Worm (Caenorhabditis elegans) whole organism, L3 larva: ENCODE results near the gene lrx-1.

Experiments
- R02D3.7 ChIP-seq: fragments of 150-350 bp; optimal IDR thresholded peaks from 2 replicates; lab custom pipeline; 2014; ENCODE audit warnings: missing biosample characterization, missing genetic modification characterization
- ama-1 ChIP-seq: fragments of 150-350 bp; optimal IDR thresholded peaks from 2 replicates; lab custom pipeline; 2018
- ceh-16 ChIP-seq: sonication (generic microtip); optimal IDR thresholded peaks from 2 replicates; lab custom pipeline; 2017; ENCODE audit warnings: missing biosample characterization, missing genetic modification characterization
- ceh-28 ChIP-seq: fragments of 150-350 bp; optimal IDR thresholded peaks from 2 replicates; lab custom pipeline; 2014; ENCODE audit warnings: missing biosample characterization, missing genetic modification reagents, missing genetic modification characterization
- ceh-82 ChIP-seq: fragments of 150-350 bp; optimal IDR thresholded peaks from 2 replicates; lab custom pipeline; 2014; ENCODE audit warnings: missing biosample characterization, missing genetic modification characterization
- ceh-9 ChIP-seq: sonication (generic microtip); optimal IDR thresholded peaks from 2 replicates; lab custom pipeline; 2018; ENCODE audit warnings: missing biosample characterization, missing genetic modification characterization
- egl-27 ChIP-seq: sonication (generic microtip); optimal IDR thresholded peaks from 4 replicates; lab custom pipeline; 2017; ENCODE audit warnings: missing biosample characterization, missing genetic modification reagents, missing genetic modification characterization
- egl-5 ChIP-seq: fragments of 150-350 bp; optimal IDR thresholded peaks from 2 replicates; lab custom pipeline; 2017; ENCODE audit warnings: missing biosample characterization, missing genetic modification reagents, missing genetic modification characterization, inconsistent platforms
- elt-1 ChIP-seq: fragments of 150-350 bp; optimal IDR thresholded peaks from 2 replicates; lab custom pipeline; 2014; ENCODE audit warnings: missing biosample characterization, missing genetic modification characterization
- elt-2 ChIP-seq: sonication (generic microtip); optimal IDR thresholded peaks from 2 replicates; lab custom pipeline; 2016; ENCODE audit warnings: missing genetic modification reagents, mild to moderate bottlenecking, missing genetic modification characterization, missing compliant biosample characterization
- elt-3 ChIP-seq, 3 experiments: fragments of 150-350 bp in 1 of 3; sonication (generic microtip) in 2 of 3; optimal IDR thresholded peaks; 2 replicates in 2 of 3; 4 replicates in 1 of 3; lab custom pipeline; 2014 to 2017; ENCODE audit warnings: missing biosample characterization in 3 of 3, missing genetic modification characterization in 3 of 3
- jun-1 ChIP-seq: fragments of 150-350 bp; optimal IDR thresholded peaks from 2 replicates; lab custom pipeline; 2014; ENCODE audit warnings: missing biosample characterization, missing genetic modification reagents, missing genetic modification characterization
- lin-39 ChIP-seq: fragments of 150-350 bp; optimal IDR thresholded peaks from 2 replicates; lab custom pipeline; 2018; ENCODE audit warnings: missing biosample characterization, missing genetic modification reagents, missing genetic modification characterization
- lsy-12 ChIP-seq: sonication (generic microtip); optimal IDR thresholded peaks from 2 replicates; lab custom pipeline; 2016; ENCODE audit warnings: mild to moderate bottlenecking, missing genetic modification characterization, missing compliant biosample characterization
- mdl-1 ChIP-seq: fragments of 150-350 bp; optimal IDR thresholded peaks from 2 replicates; lab custom pipeline; 2014; ENCODE audit warnings: missing biosample characterization, missing genetic modification characterization
- mml-1 ChIP-seq: fragments of 150-350 bp; sonication (generic microtip); optimal IDR thresholded peaks from 3 replicates; lab custom pipeline; 2014; ENCODE audit warnings: missing biosample characterization, missing genetic modification characterization
- nfya-1 ChIP-seq: sonication (generic microtip); optimal IDR thresholded peaks from 2 replicates; lab custom pipeline; 2017; ENCODE audit warnings: missing genetic modification characterization, mild to moderate bottlenecking, missing compliant biosample characterization, antibody characterized with exemption, moderate library complexity; ENCODE audit not compliant: insufficient read depth
- nhr-11 ChIP-seq: fragments of 150-350 bp; optimal IDR thresholded peaks from 2 replicates; lab custom pipeline; 2014; ENCODE audit warnings: missing biosample characterization, missing genetic modification characterization
- nhr-12 ChIP-seq: fragments of 150-350 bp; optimal IDR thresholded peaks from 2 replicates; lab custom pipeline; 2014; ENCODE audit warnings: missing biosample characterization, missing genetic modification characterization
- nhr-23 ChIP-seq: fragments of 150-350 bp; optimal IDR thresholded peaks from 2 replicates; lab custom pipeline; 2014; ENCODE audit warnings: missing biosample characterization, missing genetic modification reagents, missing genetic modification characterization
- nhr-237 ChIP-seq: fragments of 150-350 bp; optimal IDR thresholded peaks from 2 replicates; lab custom pipeline; 2014; ENCODE audit warnings: missing biosample characterization, missing genetic modification characterization
- nhr-25 ChIP-seq: sonication (generic microtip); optimal IDR thresholded peaks from 2 replicates; lab custom pipeline; 2017; ENCODE audit warnings: missing biosample characterization, missing genetic modification characterization
- nhr-28 ChIP-seq: fragments of 150-350 bp; optimal IDR thresholded peaks from 2 replicates; lab custom pipeline; 2014; ENCODE audit warnings: missing biosample characterization, missing genetic modification characterization
- nhr-43 ChIP-seq: sonication (generic microtip); optimal IDR thresholded peaks from 2 replicates; lab custom pipeline; 2016; ENCODE audit warnings: mild to moderate bottlenecking, missing genetic modification characterization, missing compliant biosample characterization; ENCODE audit not compliant: poor library complexity, severe bottlenecking
- nhr-76 ChIP-seq: fragments of 150-350 bp; sonication (generic microtip); optimal IDR thresholded peaks from 5 replicates; lab custom pipeline; 2014; ENCODE audit warnings: missing biosample characterization, missing genetic modification characterization
- pha-4 ChIP-seq: fragments of 150-350 bp; optimal IDR thresholded peaks from 2 replicates; lab custom pipeline; 2014; ENCODE audit warnings: missing biosample characterization, missing genetic modification reagents, missing genetic modification characterization
- pqm-1 ChIP-seq: fragments of 150-350 bp; optimal IDR thresholded peaks from 2 replicates; lab custom pipeline; 2017; ENCODE audit warnings: missing biosample characterization, missing genetic modification characterization, inconsistent platforms
- sea-2 ChIP-seq: fragments of 150-350 bp; sonication (generic microtip); optimal IDR thresholded peaks from 4 replicates; lab custom pipeline; 2014; ENCODE audit warnings: missing biosample characterization, missing genetic modification reagents, missing genetic modification characterization
- snpc-4 ChIP-seq: fragments of 150-350 bp; optimal IDR thresholded peaks from 2 replicates; lab custom pipeline; 2014; ENCODE audit warnings: missing biosample characterization, missing genetic modification characterization
- unc-39 ChIP-seq: sonication (generic microtip); optimal IDR thresholded peaks from 4 replicates; lab custom pipeline; 2017; ENCODE audit warnings: missing biosample characterization, missing genetic modification characterization
- unc-62 ChIP-seq: fragments of 150-350 bp; sonication (generic microtip); optimal IDR thresholded peaks from 4 replicates; lab custom pipeline; 2014; ENCODE audit warnings: missing biosample characterization, missing genetic modification reagents, missing genetic modification characterization
- zag-1 ChIP-seq: fragments of 150-350 bp; optimal IDR thresholded peaks from 2 replicates; lab custom pipeline; 2014; ENCODE audit warnings: missing biosample characterization, missing genetic modification characterization
- ztf-11 ChIP-seq: fragments of 150-350 bp; optimal IDR thresholded peaks from 2 replicates; lab custom pipeline; 2014; ENCODE audit warnings: missing biosample characterization, missing genetic modification characterization
- ztf-4 ChIP-seq: fragments of 150-350 bp; optimal IDR thresholded peaks from 2 replicates; lab custom pipeline; 2014; ENCODE audit warnings: missing biosample characterization, missing genetic modification characterization

lrx-1 gene

DNA sequence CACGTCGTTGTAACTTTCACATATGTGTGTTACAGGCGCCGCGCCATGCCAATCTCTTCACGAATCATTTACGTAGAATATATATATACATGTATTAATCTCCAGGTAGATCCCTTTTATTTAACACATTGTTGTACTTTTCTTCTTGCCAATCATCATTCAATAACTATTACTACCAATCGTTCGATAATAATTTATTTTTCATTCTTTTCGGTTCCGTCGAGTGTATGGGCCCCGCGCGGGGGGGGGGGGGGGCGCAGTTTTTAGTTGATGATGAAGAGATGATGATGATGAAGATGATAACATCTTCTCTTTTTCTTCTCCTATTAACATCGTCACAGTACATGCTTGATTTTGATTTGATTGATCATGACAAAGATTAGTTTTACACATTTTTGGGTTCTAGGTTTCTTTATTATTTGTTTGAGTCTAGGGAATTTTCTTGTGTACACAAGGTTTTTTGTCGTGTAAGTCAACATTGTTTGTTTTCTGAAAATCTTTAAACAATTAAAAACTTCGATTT is 46.9 kb downstream of the lrx-1 start:
- TF ChIP-seq pha-4 = peak; percentile 68
- peak; percentile 23 for TF ChIP-seq nhr-23
- TF ChIP-seq elt-1 (tag; lab: Kevin White, UChicago) = peak; percentile 79
- no peak for TF ChIP-seq mml-1
- no peak for TF ChIP-seq egl-5 (tag; lab: Kevin White, UChicago)
- TF ChIP-seq, all 47 proteins: peak for 3

DNA sequence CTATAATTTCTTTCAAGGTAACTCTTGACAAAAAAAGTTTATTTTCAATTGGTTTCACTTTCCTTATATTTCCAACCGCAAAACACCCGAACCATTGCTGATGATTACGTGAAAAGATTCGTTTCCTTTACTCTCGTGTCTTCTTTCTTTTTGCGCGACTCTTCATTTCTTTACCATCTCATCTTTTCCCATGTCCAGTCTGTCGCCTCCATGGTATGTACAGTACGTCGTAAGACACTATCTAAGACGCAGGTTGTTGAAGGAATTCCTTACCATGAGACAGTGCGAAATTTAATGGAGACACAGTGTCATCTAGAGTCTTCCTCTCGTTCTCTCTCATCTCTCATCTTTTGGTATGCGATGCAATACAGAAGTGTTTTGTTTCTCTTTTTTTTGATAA is 47.8 kb downstream of the lrx-1 start:
- TF ChIP-seq elt-1 (tag; lab: Kevin White, UChicago) (peak; percentile 43), nhr-43 (peak; percentile 20), nfya-1 (peak; percentile 50), egl-27 (tag; lab: Kevin White, UChicago) (peak; percentile 42), lsy-12 (tag; lab: Kevin White, UChicago) (peak; percentile 2), R02D3.7 (peak; percentile 17), ceh-9 (tag; lab: Kevin White, UChicago) (no peak), nhr-28 (tag; lab: Kevin White, UChicago) (no peak), nhr-25 (tag; lab: Kevin White, UChicago) (peak; percentile 94), ztf-4 (tag; lab: Kevin White, UChicago) (peak; percentile 47), ceh-28 (tag; lab: Kevin White, UChicago) (peak; percentile 58), ama-1 (lab: Kevin White, UChicago) (peak; percentile 55), pha-4 (peak; percentile 91), mdl-1 (tag; lab: Kevin White, UChicago) (peak; percentile 25), elt-3 (tag; optimal IDR thresholded peaks at IDR 0.05; lab: Kevin White, UChicago) (peak in 1 of 3 experiments; percentile 56), nhr-76 (tag; lab: Kevin White, UChicago) (no peak), nhr-237 (tag; lab: Kevin White, UChicago) (no peak), elt-2 (tag; lab: Kevin White, UChicago) (peak; percentile 74), nhr-12 (tag; lab: Kevin White, UChicago) (no peak), nhr-23 (peak; percentile 81), lin-39 (tag; lab: Kevin White, UChicago) (no peak), unc-62 (GFP tag; lab: Kevin White, UChicago) (peak; percentile 58), pqm-1 (tag; lab: Kevin White, UChicago) (peak; percentile 45), snpc-4 (tag; lab: Kevin White, UChicago) (peak; percentile 33), jun-1 (peak; percentile 62)

DNA sequence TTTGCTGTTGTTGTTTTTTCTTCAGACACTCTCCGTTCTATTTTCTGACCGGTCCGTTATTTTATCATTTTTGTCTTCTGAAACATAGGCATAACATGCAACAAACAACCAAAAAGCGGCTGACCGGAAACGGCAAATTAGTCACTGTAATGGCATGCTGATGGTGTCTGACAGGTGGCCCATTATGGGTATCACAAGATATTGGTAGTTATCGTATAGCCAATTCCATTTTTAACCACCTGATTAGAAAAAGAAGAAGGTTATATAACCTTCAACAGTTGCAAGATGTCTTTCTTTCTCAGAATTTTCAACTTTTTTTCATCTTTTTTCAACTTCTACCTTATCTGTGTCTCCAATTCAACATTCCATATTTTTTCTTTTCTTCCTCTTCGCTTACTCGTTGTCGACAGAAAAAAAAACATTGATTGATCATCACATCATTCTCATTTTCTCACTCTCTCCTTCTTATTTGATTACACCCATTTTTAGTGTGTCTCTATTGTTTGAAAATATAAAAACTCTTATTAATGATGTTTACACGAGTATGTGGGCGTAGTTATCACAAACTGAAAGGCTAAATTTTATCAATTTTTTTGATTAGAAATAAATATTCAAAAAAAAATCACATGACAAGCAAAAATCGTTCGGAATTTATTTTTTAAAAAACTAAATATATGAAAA is 48.5 kb downstream of the lrx-1 start:
- TF ChIP-seq jun-1 = no peak
- TF ChIP-seq mml-1 = no peak
- TF ChIP-seq lsy-12 (tag; lab: Kevin White, UChicago) = no peak
- TF ChIP-seq ama-1 (lab: Kevin White, UChicago) = peak; percentile 3
- TF ChIP-seq elt-3 (tag; optimal IDR thresholded peaks at IDR 0.05; lab: Kevin White, UChicago) = no peak
- TF ChIP-seq sea-2 (GFP tag; lab: Kevin White, UChicago) = no peak
- peak; percentile 6 for TF ChIP-seq nhr-25 (tag; lab: Kevin White, UChicago)
- TF ChIP-seq elt-2 (tag; lab: Kevin White, UChicago) = peak; percentile 75
- TF ChIP-seq ceh-82 (tag; lab: Kevin White, UChicago) = no peak
- TF ChIP-seq ztf-4 (tag; lab: Kevin White, UChicago) = no peak
- TF ChIP-seq ceh-16 (tag; lab: Kevin White, UChicago) = no peak
- peak; percentile 24 for TF ChIP-seq nhr-23
- TF ChIP-seq zag-1 (tag; lab: Kevin White, UChicago) = no peak
- no peak for TF ChIP-seq nhr-11 (tag; lab: Kevin White, UChicago)
- TF ChIP-seq pqm-1 (tag; lab: Kevin White, UChicago) = peak; percentile 13
- no peak for TF ChIP-seq ztf-11 (tag; lab: Kevin White, UChicago)
- TF ChIP-seq snpc-4 (tag; lab: Kevin White, UChicago) = no peak
- no peak for TF ChIP-seq elt-1 (tag; lab: Kevin White, UChicago)
- TF ChIP-seq ceh-9 (tag; lab: Kevin White, UChicago) = no peak
- no peak for TF ChIP-seq R02D3.7
- TF ChIP-seq pha-4 = peak; percentile 73
- no peak for TF ChIP-seq unc-39 (tag; lab: Kevin White, UChicago)
